Fruit fly (Drosophila melanogaster) whole organism, adult: Measurements from ENCODE around the gene CG44005.

Experiments
- CG12768 ChIP-seq: fragments of 200-800 bp; sonication (Bioruptor generic); optimal IDR thresholded peaks from 2 replicates; lab custom pipeline; 2017; ENCODE audit warnings: missing biosample characterization, missing genetic modification characterization, mild to moderate bottlenecking, moderate library complexity, missing genetic modification reagents
- CG1620 ChIP-seq: fragments of 200-800 bp; sonication (Bioruptor generic); optimal IDR thresholded peaks from 2 replicates; lab custom pipeline; 2016; ENCODE audit warnings: missing biosample characterization, missing genetic modification characterization
- CG5204 ChIP-seq: fragments of 200-800 bp; sonication (Bioruptor generic); optimal IDR thresholded peaks from 2 replicates; lab custom pipeline; 2016; ENCODE audit warnings: missing biosample characterization, missing genetic modification characterization
- Crg-1 ChIP-seq: fragments of 200-800 bp; sonication (Bioruptor generic); optimal IDR thresholded peaks from 2 replicates; lab custom pipeline; 2016; ENCODE audit warnings: missing biosample characterization, missing genetic modification characterization
- Mnt ChIP-seq: fragments of 200-800 bp; sonication (Bioruptor generic); optimal IDR thresholded peaks from 2 replicates; lab custom pipeline; 2016; ENCODE audit warnings: missing biosample characterization, mild to moderate bottlenecking, missing genetic modification characterization
- kay ChIP-seq: fragments of 200-800 bp; sonication (Bioruptor generic); peaks from one replicate; lab custom pipeline; 2016; ENCODE audit warnings: missing biosample characterization, missing genetic modification characterization, borderline replicate concordance
- tj ChIP-seq: fragments of 200-800 bp; sonication (Bioruptor generic); optimal IDR thresholded peaks from 3 replicates; lab custom pipeline; 2017; ENCODE audit warnings: missing biosample characterization, mild to moderate bottlenecking, missing genetic modification characterization, moderate library complexity
- toe ChIP-seq: fragments of 200-800 bp; sonication (Bioruptor generic); optimal IDR thresholded peaks from 2 replicates; lab custom pipeline; 2016; ENCODE audit warnings: missing biosample characterization, missing genetic modification characterization

- no peak for TF ChIP-seq Crg-1 (GFP tag; lab: Kevin White, UChicago)
- no peak for TF ChIP-seq CG5204 (GFP tag; lab: Kevin White, UChicago)
- no peak for TF ChIP-seq tj (GFP tag; lab: Kevin White, UChicago)
- peak; percentile 18 for TF ChIP-seq kay (GFP tag; lab: Kevin White, UChicago)
- TF ChIP-seq toe (GFP tag; lab: Kevin White, UChicago): no peak
- TF ChIP-seq CG12768 (GFP tag; lab: Kevin White, UChicago): no peak
- no peak for TF ChIP-seq CG1620 (GFP tag; lab: Kevin White, UChicago)
- TF ChIP-seq Mnt (GFP tag; lab: Kevin White, UChicago): no peak
Observed at dm6 chr3L:18073559-18074134, 1.7 kb upstream of the CG44005 start, which contains the start of gene CG44004.
